Worm (Caenorhabditis elegans) whole organism, midembryonic: ENCODE data around the gene C34C6.10.

ENCODE experiments used
- T22C8.4 ChIP-seq: fragments of 200-800 bp; sonication (Bioruptor generic); IDR thresholded peaks from 2 replicates; pipeline ENCODE4 v1.3.6; 2022; ENCODE audit warnings: missing genetic modification characterization, missing compliant biosample characterization
- cog-1 ChIP-seq: sonication (generic microtip); optimal IDR thresholded peaks from 2 replicates; lab custom pipeline; 2016; ENCODE audit warnings: missing genetic modification characterization, missing compliant biosample characterization
- flt-1 ChIP-seq: fragments of 200-800 bp; sonication (Bioruptor generic); IDR thresholded peaks from 2 replicates; pipeline ENCODE4 v1.3.6; 2022; ENCODE audit warnings: missing genetic modification characterization, missing compliant biosample characterization
- klf-2 ChIP-seq: fragments of 200-800 bp; sonication (Bioruptor generic); conservative IDR thresholded peaks from 2 replicates; pipeline ENCODE4 v1.3.6; 2022; ENCODE audit warnings: missing genetic modification reagents, missing genetic modification characterization, missing compliant biosample characterization
- med-1 ChIP-seq: sonication (generic microtip); optimal IDR thresholded peaks from 2 replicates; lab custom pipeline; 2017; ENCODE audit warnings: missing genetic modification characterization, mild to moderate bottlenecking, missing compliant biosample characterization, antibody characterized with exemption, missing genetic modification reagents; ENCODE audit not compliant: insufficient read depth
- ref-1 ChIP-seq: fragments of 200-800 bp; sonication (Bioruptor generic); conservative IDR thresholded peaks from 2 replicates; pipeline ENCODE4 v1.3.6; 2022; ENCODE audit warnings: missing genetic modification reagents, missing genetic modification characterization, missing compliant biosample characterization
- tab-1 ChIP-seq: fragments of 200-800 bp; sonication (Bioruptor generic); IDR thresholded peaks from 2 replicates; pipeline ENCODE4 v1.3.6; 2022; ENCODE audit warnings: missing genetic modification characterization, missing compliant biosample characterization
- ztf-23 ChIP-seq: fragments of 200-800 bp; sonication (Bioruptor generic); IDR thresholded peaks from 2 replicates; pipeline ENCODE4 v1.3.6; 2022; ENCODE audit warnings: missing genetic modification reagents, missing genetic modification characterization, missing compliant biosample characterization
- ztf-29 ChIP-seq: fragments of 200-800 bp; sonication (Bioruptor generic); IDR thresholded peaks from 2 replicates; pipeline ENCODE4 v1.3.6; 2022; ENCODE audit warnings: missing genetic modification reagents, missing genetic modification characterization, missing compliant biosample characterization

The C34C6.10 gene

DNA sequence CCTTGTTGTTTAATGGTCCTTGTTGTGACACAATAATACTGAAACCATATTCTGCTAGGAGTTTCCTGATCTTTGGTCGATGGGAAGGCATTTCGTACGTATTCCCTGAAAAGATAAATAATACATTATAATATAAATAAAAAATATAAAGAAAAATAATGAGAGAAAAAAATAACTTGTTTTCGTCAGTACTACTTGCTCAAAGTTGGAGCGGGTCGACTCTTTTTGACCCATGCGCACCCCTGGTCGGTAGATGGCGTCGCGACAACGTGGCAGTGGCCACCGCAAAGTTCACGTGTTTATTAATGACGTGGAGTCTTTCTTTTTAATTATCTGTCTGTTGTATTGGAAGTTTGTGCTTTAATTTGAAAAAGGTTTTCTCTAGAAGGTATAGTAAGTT, at the start of gene C34C6.10:
Gene C34C6.10, minus strand, starts transcription at position 101 of the 400 bp plus-strand sequence.
- TF ChIP-seq tab-1, result no peak
- TF ChIP-seq ztf-29 (GFP tag; lab: Robert Waterston, UW), result no peak
- TF ChIP-seq ref-1 (GFP tag; lab: Robert Waterston, UW), result no peak
- no peak for TF ChIP-seq klf-2 (GFP tag; lab: Robert Waterston, UW)
- no peak for TF ChIP-seq ztf-23 (GFP tag; lab: Robert Waterston, UW)
- no peak for TF ChIP-seq cog-1 (tag; lab: Kevin White, UChicago)
- no peak for TF ChIP-seq T22C8.4 (GFP tag; lab: Robert Waterston, UW)
- TF ChIP-seq flt-1 (GFP tag; lab: Robert Waterston, UW), result no peak
- no peak for TF ChIP-seq med-1

DNA sequence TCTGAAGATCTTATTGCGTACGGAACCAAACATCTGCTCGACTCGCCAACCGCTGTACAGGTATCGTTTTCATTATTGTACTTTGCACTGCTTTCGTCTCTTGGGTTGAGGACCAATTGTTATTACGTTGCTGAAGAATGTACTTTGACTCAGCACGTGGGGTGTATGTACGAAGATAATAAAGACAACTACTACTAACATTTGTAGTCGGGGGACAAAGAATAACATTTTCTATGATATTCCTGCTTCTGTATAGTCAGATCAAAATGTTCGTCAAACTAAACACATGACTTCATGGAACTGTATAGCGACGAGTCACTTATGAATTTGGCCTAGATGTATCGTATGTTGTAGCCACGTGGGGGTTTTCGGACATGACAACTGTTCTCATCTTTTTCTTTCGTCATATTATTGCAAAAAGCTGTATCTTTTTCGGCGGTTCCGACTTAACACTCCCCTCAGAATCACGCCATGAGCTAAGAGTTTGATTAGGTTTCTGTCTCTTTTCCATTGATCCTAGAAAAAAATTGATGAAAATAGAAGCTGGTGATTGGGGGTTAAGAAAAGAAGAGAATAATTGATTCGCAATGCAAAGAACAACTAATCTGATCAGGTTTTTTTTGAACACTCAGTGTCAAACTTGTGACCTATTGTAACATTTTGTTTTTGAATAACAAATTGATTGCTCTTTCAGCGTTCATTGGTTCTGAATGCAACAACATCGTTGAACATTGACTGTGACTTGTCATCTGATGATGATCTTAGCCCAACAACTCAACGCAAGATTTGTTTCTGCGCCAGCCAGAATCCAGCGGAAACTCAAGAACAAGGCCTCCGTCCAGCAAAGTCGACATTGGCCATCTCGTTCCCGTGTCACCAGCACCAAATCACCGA, 49.1 kb upstream of the C34C6.10 start:
- no peak for TF ChIP-seq ztf-23 (GFP tag; lab: Robert Waterston, UW)
- TF ChIP-seq ztf-29 (GFP tag; lab: Robert Waterston, UW), result no peak
- no peak for TF ChIP-seq ref-1 (GFP tag; lab: Robert Waterston, UW)
- no peak for TF ChIP-seq med-1
- TF ChIP-seq klf-2 (GFP tag; lab: Robert Waterston, UW), result no peak
- TF ChIP-seq tab-1, result no peak

DNA sequence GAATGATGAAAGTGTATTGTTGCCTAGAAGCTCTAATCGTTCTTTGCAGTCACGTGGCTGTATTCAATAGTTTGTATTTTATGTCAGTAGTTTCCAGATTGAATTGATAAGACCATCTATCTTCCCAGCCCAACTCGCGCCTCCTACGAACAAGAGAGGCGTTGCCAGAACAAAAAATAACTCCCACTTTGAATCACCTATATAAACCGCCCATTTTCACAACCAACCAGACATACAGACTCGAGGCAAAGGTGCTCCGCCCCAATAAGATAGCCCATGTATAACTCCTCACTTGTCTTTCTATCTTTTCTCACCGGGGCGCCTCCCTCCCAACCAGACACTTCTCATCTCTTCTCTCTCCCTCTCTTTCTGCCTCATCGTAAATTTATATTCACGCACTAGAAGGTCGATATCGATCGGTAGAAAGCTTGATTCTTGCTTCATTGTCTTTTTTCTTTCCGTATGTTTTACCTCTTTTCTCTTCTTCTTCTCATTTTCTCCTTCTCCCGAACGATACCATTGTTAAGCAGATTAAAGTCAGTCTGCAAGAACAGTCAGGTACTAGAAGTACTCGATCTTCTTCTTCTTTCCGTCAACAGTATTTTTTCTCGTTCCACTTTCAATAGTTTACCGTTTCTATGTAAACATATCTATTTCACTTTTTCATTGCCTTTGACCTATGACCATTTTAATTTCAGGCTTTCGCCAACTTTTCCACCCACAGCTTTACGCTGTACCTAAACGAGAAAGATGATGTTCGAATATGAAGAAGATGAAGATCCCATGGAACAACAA, 47.9 kb upstream of the C34C6.10 start, which contains the start of gene mak-1:
Gene mak-1, plus strand, starts transcription at position 693 of the 795 bp plus-strand sequence.
- TF ChIP-seq T22C8.4 (GFP tag; lab: Robert Waterston, UW) (0 out of 2 replicates have a peak, but pooled peaks have one; percentile 22), cog-1 (tag; lab: Kevin White, UChicago) (no peak), ref-1 (GFP tag; lab: Robert Waterston, UW) (no peak), klf-2 (GFP tag; lab: Robert Waterston, UW) (no peak)

DNA sequence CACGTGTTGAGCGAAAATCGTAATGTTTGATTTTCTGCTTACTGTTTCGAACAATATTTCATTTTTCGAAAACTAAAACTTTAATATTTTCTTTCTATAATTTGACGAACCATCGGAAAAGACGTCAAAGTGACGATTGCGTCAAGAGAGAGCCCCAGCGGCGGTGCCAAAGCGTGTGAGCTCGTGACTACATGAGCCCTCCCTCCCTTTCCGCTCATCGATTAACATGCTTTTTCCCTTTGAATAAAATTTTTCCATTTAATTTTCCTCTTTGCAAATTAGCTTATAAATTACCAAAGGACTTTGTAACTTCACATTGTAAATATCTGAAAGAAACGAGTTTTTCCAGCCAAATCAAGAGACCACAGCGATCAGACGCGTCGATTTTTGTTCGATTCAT, 47.3 kb upstream of the C34C6.10 start:
- TF ChIP-seq flt-1 (GFP tag; lab: Robert Waterston, UW), result no peak
- no peak for TF ChIP-seq med-1
- TF ChIP-seq ztf-29 (GFP tag; lab: Robert Waterston, UW), result no peak
- TF ChIP-seq T22C8.4 (GFP tag; lab: Robert Waterston, UW), result no peak
- no peak for TF ChIP-seq ztf-23 (GFP tag; lab: Robert Waterston, UW)
- no peak for TF ChIP-seq ref-1 (GFP tag; lab: Robert Waterston, UW)
- TF ChIP-seq cog-1 (tag; lab: Kevin White, UChicago), result no peak
- TF ChIP-seq tab-1, result no peak
- TF ChIP-seq klf-2 (GFP tag; lab: Robert Waterston, UW), result no peak

DNA sequence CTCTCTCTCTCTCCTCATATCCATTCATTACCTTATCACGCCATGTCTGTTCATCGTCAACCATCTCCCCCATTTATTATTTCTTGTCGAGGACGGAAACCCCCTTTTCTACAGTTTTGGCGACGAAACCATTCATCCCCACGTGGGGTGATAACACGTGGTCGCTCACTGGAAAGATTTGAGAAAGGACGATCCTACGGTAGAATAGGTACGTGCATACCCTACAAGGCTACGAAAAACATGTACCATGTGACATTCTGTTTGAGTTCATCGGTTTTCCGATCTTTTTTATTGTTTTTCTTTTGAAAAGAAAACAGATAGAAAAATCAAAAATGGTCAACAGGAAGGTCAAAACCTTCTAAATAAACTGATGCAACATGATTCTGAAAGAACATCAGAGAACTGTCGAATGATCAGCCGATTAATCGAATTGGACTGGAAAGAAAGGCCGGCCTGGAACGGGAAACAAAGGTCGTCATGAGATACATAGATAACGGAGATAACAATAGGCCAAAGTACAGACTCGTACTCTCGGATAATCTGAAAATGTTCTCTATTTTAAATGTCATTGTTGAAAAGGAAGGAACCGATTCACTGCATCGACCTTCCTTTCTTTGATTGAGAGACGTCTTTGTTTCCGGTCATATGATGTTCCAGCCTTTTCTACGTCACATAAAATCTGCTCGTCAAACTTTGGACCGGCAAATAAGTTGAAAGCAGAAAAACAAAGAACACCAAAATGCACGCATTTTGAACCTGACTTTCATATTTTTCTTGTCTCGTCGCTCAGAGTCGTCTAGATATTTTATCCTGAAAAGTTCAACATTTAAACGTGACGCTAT, 46.5 kb upstream of the C34C6.10 start:
- no peak for TF ChIP-seq ztf-29 (GFP tag; lab: Robert Waterston, UW)
- TF ChIP-seq ztf-23 (GFP tag; lab: Robert Waterston, UW), result no peak
- TF ChIP-seq ref-1 (GFP tag; lab: Robert Waterston, UW), result no peak
- no peak for TF ChIP-seq T22C8.4 (GFP tag; lab: Robert Waterston, UW)
- TF ChIP-seq med-1, result no peak
- TF ChIP-seq klf-2 (GFP tag; lab: Robert Waterston, UW), result no peak
- TF ChIP-seq tab-1, result no peak
- TF ChIP-seq flt-1 (GFP tag; lab: Robert Waterston, UW), result no peak
- no peak for TF ChIP-seq cog-1 (tag; lab: Kevin White, UChicago)

DNA sequence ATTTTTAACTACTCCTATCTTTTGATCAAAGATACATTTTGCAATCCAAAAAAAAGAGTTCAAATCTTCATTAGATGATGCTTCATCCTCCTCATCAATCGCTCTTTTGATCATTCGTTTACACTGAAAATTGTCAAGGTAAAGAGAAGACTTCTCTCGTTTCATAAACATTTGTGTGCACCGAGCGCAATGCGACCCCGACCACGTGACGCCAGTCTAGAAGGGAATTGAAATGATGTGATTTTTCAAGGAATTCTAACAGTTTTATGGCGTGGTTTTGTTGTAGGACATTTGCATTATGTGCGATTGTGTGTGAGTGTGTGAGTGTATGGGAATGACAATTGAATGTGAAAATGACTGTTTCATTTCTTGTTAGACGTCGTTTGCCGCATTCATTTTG, 45.6 kb upstream of the C34C6.10 start:
- TF ChIP-seq ref-1 (GFP tag; lab: Robert Waterston, UW) (no peak), cog-1 (tag; lab: Kevin White, UChicago) (no peak), klf-2 (GFP tag; lab: Robert Waterston, UW) (no peak), ztf-29 (GFP tag; lab: Robert Waterston, UW) (no peak), flt-1 (GFP tag; lab: Robert Waterston, UW) (no peak), med-1 (no peak), tab-1 (no peak), ztf-23 (GFP tag; lab: Robert Waterston, UW) (no peak), T22C8.4 (GFP tag; lab: Robert Waterston, UW) (no peak)

DNA sequence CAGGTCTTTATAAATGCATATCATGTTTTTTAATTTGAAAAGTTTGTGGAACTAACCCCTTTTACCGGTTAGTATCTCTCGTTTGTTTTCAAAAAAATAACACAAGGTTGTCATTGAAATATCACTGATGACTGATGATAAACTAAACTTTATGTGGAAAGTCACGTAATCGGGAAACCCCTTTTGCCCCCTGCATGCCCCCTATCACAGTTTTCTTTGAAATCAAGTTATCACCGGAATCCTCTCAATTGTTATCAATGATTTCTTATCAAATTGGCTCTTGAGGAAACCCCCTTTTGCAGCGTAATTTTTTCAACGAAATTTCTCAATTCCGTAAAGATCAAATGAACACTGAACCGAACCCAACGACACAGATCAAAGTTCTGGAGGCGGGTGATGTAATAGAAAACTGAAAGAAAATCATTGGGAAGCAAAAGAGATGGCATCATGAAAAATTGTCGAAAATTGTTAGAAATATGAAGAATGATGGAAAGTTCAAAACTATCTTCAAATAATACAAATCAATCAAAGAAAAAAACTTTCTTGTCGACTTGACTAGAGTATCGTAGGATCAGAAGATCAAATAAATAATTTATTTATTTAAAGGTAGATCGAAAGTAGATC, 44.8 kb upstream of the C34C6.10 start:
- TF ChIP-seq ref-1 (GFP tag; lab: Robert Waterston, UW), result no peak
- no peak for TF ChIP-seq klf-2 (GFP tag; lab: Robert Waterston, UW)
- no peak for TF ChIP-seq ztf-29 (GFP tag; lab: Robert Waterston, UW)
- no peak for TF ChIP-seq flt-1 (GFP tag; lab: Robert Waterston, UW)

DNA sequence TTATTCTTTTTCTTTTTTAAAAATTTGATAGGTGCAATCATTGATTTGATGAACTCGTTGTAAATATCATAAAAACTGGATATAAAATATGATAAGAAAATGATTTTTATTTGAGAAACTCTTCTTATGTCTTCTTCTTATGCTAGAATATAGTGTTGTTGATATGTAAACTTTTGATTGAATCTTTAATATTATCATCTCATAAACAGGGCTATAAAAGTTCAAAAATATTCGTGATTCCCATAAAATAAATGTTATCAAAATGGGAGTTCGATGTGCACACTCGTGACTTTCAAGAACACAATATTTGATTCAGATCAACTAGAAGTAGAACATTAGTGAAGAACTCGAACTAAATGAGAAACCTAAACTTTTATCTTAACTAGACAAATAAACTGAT, 43.3 kb upstream of the C34C6.10 start:
- no peak for TF ChIP-seq klf-2 (GFP tag; lab: Robert Waterston, UW)
- TF ChIP-seq tab-1, result no peak
- TF ChIP-seq ztf-29 (GFP tag; lab: Robert Waterston, UW), result no peak
- no peak for TF ChIP-seq T22C8.4 (GFP tag; lab: Robert Waterston, UW)
- no peak for TF ChIP-seq med-1
- no peak for TF ChIP-seq flt-1 (GFP tag; lab: Robert Waterston, UW)
- no peak for TF ChIP-seq ztf-23 (GFP tag; lab: Robert Waterston, UW)
- TF ChIP-seq cog-1 (tag; lab: Kevin White, UChicago), result no peak
- TF ChIP-seq ref-1 (GFP tag; lab: Robert Waterston, UW), result no peak
